Worm (Caenorhabditis elegans): ENCODE measurements around the gene sod-5.

Gene sod-5

DNA sequence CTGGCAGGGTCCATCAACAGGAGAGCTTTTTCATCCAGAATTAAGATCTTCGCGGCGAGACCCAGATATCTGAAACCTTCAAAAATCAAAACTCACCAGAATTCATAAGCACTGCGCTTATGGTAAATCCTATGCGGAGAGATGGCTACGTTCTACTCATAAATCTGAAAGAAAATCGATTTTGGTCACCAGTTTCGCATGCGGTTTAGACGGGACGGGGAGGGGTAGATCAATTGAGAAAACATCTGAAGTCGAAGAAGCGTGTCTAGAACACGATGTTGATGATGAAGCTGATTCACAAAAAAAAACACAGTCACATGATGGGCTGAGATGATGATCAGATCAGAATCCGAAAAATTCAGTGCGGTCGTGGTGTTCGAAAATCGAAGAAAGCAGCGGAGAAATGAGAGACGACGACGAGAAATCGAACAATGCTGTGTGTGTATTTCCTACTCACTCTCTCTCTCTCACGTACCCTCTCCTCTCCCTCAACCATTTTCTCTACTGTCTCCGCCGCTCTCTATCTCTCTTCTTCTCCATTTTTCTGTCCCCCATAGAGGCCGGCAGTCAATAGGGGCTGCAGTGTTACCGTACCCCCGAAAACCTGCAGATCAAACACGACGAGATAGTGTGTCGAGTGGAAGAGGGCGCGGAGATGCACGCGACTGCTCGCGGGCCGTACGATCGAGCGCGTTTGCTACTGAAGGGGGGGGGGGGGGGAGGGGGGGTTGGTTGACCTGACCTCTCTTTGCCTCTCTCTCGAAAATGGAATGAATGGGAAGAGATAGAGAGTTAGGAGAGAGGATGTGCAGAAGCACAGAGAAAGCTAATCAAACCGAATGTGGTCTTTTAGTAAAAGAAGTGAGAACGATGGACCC lies 40.9 kb upstream of the sod-5 start, which contains the start of gene ntl-2 (continued):
- TF ChIP-seq zip-11 (GFP tag; IDR thresholded peaks at IDR 0.05) (no peak), nhr-48 (tag; optimal IDR thresholded peaks at IDR 0.05) (peak; percentile 77), vab-7 (GFP tag; IDR thresholded peaks at IDR 0.05) (peak; percentile 74), lir-3 (tag; optimal IDR thresholded peaks at IDR 0.05) (no peak), ZK337.2 (GFP tag; IDR thresholded peaks at IDR 0.05) (0 out of 2 replicates have a peak, but pooled peaks have one; percentile 19), pqm-1 (tag; optimal IDR thresholded peaks at IDR 0.05) (peak; percentile 11), attf-4 (tag; optimal IDR thresholded peaks at IDR 0.05) (no peak), lin-29 (GFP tag; IDR thresholded peaks at IDR 0.05) (0 out of 2 replicates have a peak, but pooled peaks have one; percentile 41), jun-1 (tag; optimal IDR thresholded peaks at IDR 0.05) (peak; percentile 89), nhr-25 (tag; optimal IDR thresholded peaks at IDR 0.05; ENCODE audit: borderline replicate concordance, insufficient read depth) (peak; percentile 90), lin-13 (GFP tag; optimal IDR thresholded peaks at IDR 0.05) (peak; percentile 91), rbr-2 (tag; optimal IDR thresholded peaks at IDR 0.05) (peak; percentile 94), nhr-6 (tag; optimal IDR thresholded peaks at IDR 0.05) (peak; percentile 96), set-16 (GFP tag; IDR thresholded peaks at IDR 0.05) (peak; percentile 100), aha-1 (tag) (peak; percentile 98), aly-2 (tag; optimal IDR thresholded peaks at IDR 0.05) (no peak), tra-1 (GFP tag; IDR thresholded peaks at IDR 0.05) (peak; percentile 84)

DNA sequence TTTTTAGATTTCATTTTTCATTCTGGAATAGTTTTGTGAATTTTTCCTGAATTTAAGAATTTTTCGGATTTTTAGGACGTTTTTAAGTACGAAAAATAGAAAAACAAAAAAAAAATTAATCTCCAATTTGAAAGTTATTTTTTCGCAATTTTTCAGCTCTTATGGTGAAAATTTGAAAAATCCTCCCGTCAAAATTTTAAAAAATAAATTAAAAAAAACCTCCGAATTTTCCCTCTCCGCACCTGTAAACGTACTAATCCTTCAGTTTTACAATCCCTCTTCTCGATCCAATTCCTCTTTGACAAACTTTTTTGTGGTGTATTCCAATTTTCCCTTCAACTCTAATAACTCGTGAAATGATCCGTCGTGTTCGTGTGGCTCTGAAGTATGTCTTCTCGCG lies 39.2 kb upstream of the sod-5 start, which contains the start of gene B0286.1:
TSS of gene B0286.1 (plus strand) at position 301 of the 400 bp plus-strand sequence.
- TF ChIP-seq fkh-10 (GFP tag; optimal IDR thresholded peaks at IDR 0.05) (no peak), daf-16 (GFP tag; optimal IDR thresholded peaks at IDR 0.05) (no peak), daf-16 (tag; optimal IDR thresholded peaks at IDR 0.05) (no peak), aly-2 (tag; optimal IDR thresholded peaks at IDR 0.05) (no peak), vab-7 (GFP tag; IDR thresholded peaks at IDR 0.05) (no peak), daf-12 (tag; optimal IDR thresholded peaks at IDR 0.05) (no peak), mxl-2 (GFP tag; conservative IDR thresholded peaks at IDR 0.05) (no peak), lin-1 (GFP tag; IDR thresholded peaks at IDR 0.05) (no peak), daf-8 (GFP tag; IDR thresholded peaks at IDR 0.05) (no peak), hlh-11 (tag; optimal IDR thresholded peaks at IDR 0.05) (no peak), lsy-2 (tag; optimal IDR thresholded peaks at IDR 0.05) (no peak), arid-1 (GFP tag; conservative IDR thresholded peaks at IDR 0.05) (no peak), nhr-41 (GFP tag; IDR thresholded peaks at IDR 0.05) (no peak), nhr-28 (tag; optimal IDR thresholded peaks at IDR 0.05) (no peak), ceh-32 (tag; optimal IDR thresholded peaks at IDR 0.05; ENCODE audit: poor library complexity) (no peak), ces-1 (GFP tag; optimal IDR thresholded peaks at IDR 0.05) (no peak), zfp-3 (GFP tag; conservative IDR thresholded peaks at IDR 0.05) (no peak), dmd-9 (GFP tag; IDR thresholded peaks at IDR 0.05) (no peak), dve-1 (tag; optimal IDR thresholded peaks at IDR 0.05; ENCODE audit: insufficient read depth) (no peak), spr-3 (GFP tag; optimal IDR thresholded peaks at IDR 0.05) (no peak)

DNA sequence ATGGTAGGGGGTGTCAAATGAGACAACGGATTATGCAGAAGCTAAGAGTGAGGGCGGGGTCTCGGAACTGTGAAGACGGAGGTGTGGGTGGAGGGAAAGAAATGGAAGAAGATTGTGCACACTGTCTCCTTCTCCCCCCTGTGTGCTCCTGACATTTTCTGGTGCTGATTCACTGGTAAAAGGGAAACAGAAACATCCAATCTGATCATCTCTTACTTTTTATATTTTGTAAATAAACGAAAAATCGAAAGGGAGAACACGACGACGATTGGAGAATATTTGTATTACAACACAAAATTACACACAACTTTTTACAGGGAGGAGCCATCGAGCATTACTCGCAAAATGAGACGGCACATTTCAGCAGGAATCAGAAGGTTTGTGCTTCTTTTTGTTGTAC lies 34.1 kb upstream of the sod-5 start, which contains the start of gene fkh-6:
TSS of gene fkh-6 (minus strand) at position 101 of the 400 bp plus-strand sequence.
- no peak for TF ChIP-seq php-3 (GFP tag; IDR thresholded peaks at IDR 0.05)
- no peak for TF ChIP-seq daf-16 (GFP tag; optimal IDR thresholded peaks at IDR 0.05)
- TF ChIP-seq daf-16 (tag; optimal IDR thresholded peaks at IDR 0.05) = no peak
- no peak for TF ChIP-seq nhr-10 (tag; optimal IDR thresholded peaks at IDR 0.05)
- no peak for TF ChIP-seq fkh-10 (GFP tag; optimal IDR thresholded peaks at IDR 0.05)
- no peak for TF ChIP-seq hlh-11 (tag; optimal IDR thresholded peaks at IDR 0.05)
- TF ChIP-seq zip-11 (GFP tag; IDR thresholded peaks at IDR 0.05) = no peak
- TF ChIP-seq spr-3 (GFP tag; optimal IDR thresholded peaks at IDR 0.05) = no peak
- no peak for TF ChIP-seq pha-4 (GFP tag; IDR thresholded peaks at IDR 0.05)
- TF ChIP-seq pha-4 (tag; optimal IDR thresholded peaks at IDR 0.05) = no peak
- no peak for TF ChIP-seq cey-2 (tag; optimal IDR thresholded peaks at IDR 0.05; ENCODE audit: borderline replicate concordance, insufficient read depth)
- TF ChIP-seq zag-1 (tag; optimal IDR thresholded peaks at IDR 0.05) = no peak
- no peak for TF ChIP-seq pqm-1 (tag; optimal IDR thresholded peaks at IDR 0.05)
- no peak for TF ChIP-seq nhr-28 (tag; optimal IDR thresholded peaks at IDR 0.05)
- TF ChIP-seq unc-130 (GFP tag; optimal IDR thresholded peaks at IDR 0.05) = no peak
- TF ChIP-seq F44E2.7 (GFP tag; IDR thresholded peaks at IDR 0.05) = no peak
- TF ChIP-seq unc-39 (tag; optimal IDR thresholded peaks at IDR 0.05) = no peak
- no peak for TF ChIP-seq lir-3 (tag; optimal IDR thresholded peaks at IDR 0.05)
- no peak for TF ChIP-seq sdz-12 (GFP tag; optimal IDR thresholded peaks at IDR 0.05)
- TF ChIP-seq zfp-2 (tag; optimal IDR thresholded peaks at IDR 0.05) = no peak
- TF ChIP-seq rbr-2 (tag; optimal IDR thresholded peaks at IDR 0.05) = no peak
